Worm (Caenorhabditis elegans) whole organism, midembryonic: Measurements from ENCODE around the gene C54C6.11.

Source experiments
- T22C8.4 ChIP-seq: fragments of 200-800 bp; sonication (Bioruptor generic); IDR thresholded peaks from 2 replicates; pipeline ENCODE4 v1.3.6; 2022; ENCODE audit warnings: missing genetic modification characterization, missing compliant biosample characterization
- cog-1 ChIP-seq: sonication (generic microtip); optimal IDR thresholded peaks from 2 replicates; lab custom pipeline; 2016; ENCODE audit warnings: missing genetic modification characterization, missing compliant biosample characterization
- flt-1 ChIP-seq: fragments of 200-800 bp; sonication (Bioruptor generic); IDR thresholded peaks from 2 replicates; pipeline ENCODE4 v1.3.6; 2022; ENCODE audit warnings: missing genetic modification characterization, missing compliant biosample characterization
- klf-2 ChIP-seq: fragments of 200-800 bp; sonication (Bioruptor generic); conservative IDR thresholded peaks from 2 replicates; pipeline ENCODE4 v1.3.6; 2022; ENCODE audit warnings: missing genetic modification reagents, missing genetic modification characterization, missing compliant biosample characterization

DNA sequence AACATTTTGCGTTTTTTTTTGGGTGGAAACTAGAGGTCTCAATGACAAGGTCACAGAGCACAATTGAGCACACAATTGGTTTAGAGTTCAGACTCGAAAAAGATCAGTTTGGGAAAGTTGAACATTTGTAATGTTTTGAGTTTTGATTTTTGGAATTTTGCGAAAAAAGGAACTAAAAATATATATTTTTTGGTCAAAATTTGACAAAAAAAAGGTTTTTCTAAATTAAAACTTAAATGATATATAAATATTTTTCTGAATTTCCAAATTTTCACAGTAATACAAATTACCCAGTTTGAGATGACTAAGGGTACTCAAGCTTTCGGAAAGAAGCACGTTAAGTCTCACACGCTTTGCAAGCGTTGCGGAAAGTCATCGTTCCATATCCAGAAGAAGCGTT lies 19.8 kb upstream of the C54C6.11 start, which contains the start of gene rpl-37:
- TF ChIP-seq flt-1: no peak
- no peak for TF ChIP-seq klf-2
- TF ChIP-seq T22C8.4: no peak
- no peak for TF ChIP-seq cog-1 (tag; lab: Kevin White, UChicago)
